Fruit fly (Drosophila melanogaster) whole organism, wandering third instar larva: ENCODE results near the gene CG43156.

Experiments
- Dif ChIP-seq: fragments of 200-275, 200-300 bp; sonication (Bioruptor generic); optimal IDR thresholded peaks from 2 replicates; lab custom pipeline; 2018; ENCODE audit warnings: missing biosample characterization, missing genetic modification characterization; ENCODE audit not compliant: partially characterized antibody
- OdsH ChIP-seq: fragments of 200-800 bp; sonication (Bioruptor generic); optimal IDR thresholded peaks from 2 replicates; lab custom pipeline; 2016; ENCODE audit warnings: missing biosample characterization, mild to moderate bottlenecking, missing genetic modification characterization
- dmrt93B ChIP-seq: fragments of 200-800 bp; sonication (Bioruptor generic); optimal IDR thresholded peaks from 2 replicates; lab custom pipeline; 2018; ENCODE audit warnings: missing biosample characterization, mild to moderate bottlenecking, missing genetic modification characterization
- dsf ChIP-seq: sonication (Bioruptor generic); optimal IDR thresholded peaks from 2 replicates; lab custom pipeline; 2016; ENCODE audit warnings: missing biosample characterization, missing genetic modification characterization, borderline replicate concordance
- lola ChIP-seq: fragments of >200 bp; optimal IDR thresholded peaks from 2 replicates; lab custom pipeline; 2017; ENCODE audit warnings: missing biosample characterization, missing genetic modification characterization

- no peak for TF ChIP-seq dmrt93B (GFP tag; lab: Kevin White, UChicago)
- TF ChIP-seq lola (GFP tag; lab: Kevin White, UChicago) = no peak
- TF ChIP-seq Dif (GFP tag; lab: Kevin White, UChicago) = no peak
- no peak for TF ChIP-seq OdsH
- no peak for TF ChIP-seq dsf (GFP tag; lab: Kevin White, UChicago)
These were observed 12.5 kb downstream of the CG43156 start for dm6 chrX:11894198-11894597.
